Worm (Caenorhabditis elegans) whole organism, mixed stage, embryonic: ENCODE measurements around the gene nhr-282.

ENCODE experiments used
- M03D4.4 ChIP-seq: sonication (generic microtip); optimal IDR thresholded peaks from 2 replicates; lab custom pipeline; 2017; ENCODE audit warnings: mild to moderate bottlenecking, missing genetic modification characterization, missing compliant biosample characterization
- bed-3 ChIP-seq: fragments of 200-800 bp; sonication (Bioruptor generic); optimal IDR thresholded peaks from 3 replicates; lab custom pipeline; 2018; ENCODE audit warnings: mild to moderate bottlenecking, missing genetic modification characterization, moderate library complexity, missing compliant biosample characterization
- blmp-1 ChIP-seq: fragments of 150-350 bp; optimal IDR thresholded peaks from 2 replicates; lab custom pipeline; 2014; ENCODE audit warnings: missing biosample characterization, missing genetic modification characterization
- ceh-39 ChIP-seq: fragments of 150-350 bp; optimal IDR thresholded peaks from 2 replicates; lab custom pipeline; 2014; ENCODE audit warnings: missing biosample characterization, missing genetic modification characterization
- ceh-43 ChIP-seq: fragments of 200-800 bp; sonication (Bioruptor generic); optimal IDR thresholded peaks from 2 replicates; lab custom pipeline; 2018; ENCODE audit warnings: mild to moderate bottlenecking, missing genetic modification characterization, moderate library complexity, missing compliant biosample characterization
- ceh-83 ChIP-seq: fragments of 200-800 bp; sonication (Bioruptor generic); optimal IDR thresholded peaks from 2 replicates; lab custom pipeline; 2018; ENCODE audit warnings: mild to moderate bottlenecking, missing genetic modification characterization, missing compliant biosample characterization
- ces-1 ChIP-seq: fragments of 150-350 bp; optimal IDR thresholded peaks from 2 replicates; lab custom pipeline; 2014; ENCODE audit warnings: missing biosample characterization, missing genetic modification reagents, missing genetic modification characterization
- cnd-1 ChIP-seq: fragments of 200-800 bp; sonication (Bioruptor generic); optimal IDR thresholded peaks from 2 replicates; lab custom pipeline; 2018; ENCODE audit warnings: mild to moderate bottlenecking, missing genetic modification characterization, missing compliant biosample characterization
- drap-1 ChIP-seq: fragments of 200-800 bp; sonication (Bioruptor generic); optimal IDR thresholded peaks from 3 replicates; lab custom pipeline; 2018; ENCODE audit warnings: mild to moderate bottlenecking, missing genetic modification characterization, missing compliant biosample characterization
- elt-1 ChIP-seq: sonication (generic microtip); optimal IDR thresholded peaks from 2 replicates; lab custom pipeline; 2017; ENCODE audit warnings: missing genetic modification characterization, mild to moderate bottlenecking, missing compliant biosample characterization, antibody characterized with exemption, moderate library complexity, borderline replicate concordance; ENCODE audit not compliant: insufficient read depth
- elt-3 ChIP-seq: fragments of 150-350 bp; optimal IDR thresholded peaks from 2 replicates; lab custom pipeline; 2014; ENCODE audit warnings: missing biosample characterization, missing genetic modification characterization
- flh-1 ChIP-seq: fragments of 200-800 bp; sonication (Bioruptor generic); optimal IDR thresholded peaks from 2 replicates; lab custom pipeline; 2018; ENCODE audit warnings: mild to moderate bottlenecking, missing genetic modification characterization, moderate library complexity, missing compliant biosample characterization
- ham-2 ChIP-seq: fragments of 200-800 bp; sonication (Bioruptor generic); optimal IDR thresholded peaks from 2 replicates; lab custom pipeline; 2018; ENCODE audit warnings: mild to moderate bottlenecking, missing genetic modification characterization, missing compliant biosample characterization
- hlh-1 ChIP-seq: fragments of 150-350 bp; optimal IDR thresholded peaks from 2 replicates; lab custom pipeline; 2014; ENCODE audit warnings: missing biosample characterization, missing genetic modification reagents, missing genetic modification characterization
- lin-32 ChIP-seq: fragments of 200-800 bp; sonication (Bioruptor generic); optimal IDR thresholded peaks from 2 replicates; lab custom pipeline; 2018; ENCODE audit warnings: mild to moderate bottlenecking, missing genetic modification characterization, missing compliant biosample characterization
- lsy-2 ChIP-seq: fragments of 150-350 bp; optimal IDR thresholded peaks from 2 replicates; lab custom pipeline; 2014; ENCODE audit warnings: missing biosample characterization, missing genetic modification characterization
- mab-5 ChIP-seq: fragments of 150-350 bp; optimal IDR thresholded peaks from 2 replicates; lab custom pipeline; 2014; ENCODE audit warnings: missing biosample characterization, missing genetic modification characterization
- mep-1 ChIP-seq: fragments of 150-350 bp; optimal IDR thresholded peaks from 2 replicates; lab custom pipeline; 2017; ENCODE audit warnings: missing biosample characterization, missing genetic modification reagents, missing genetic modification characterization, inconsistent platforms
- mls-2 ChIP-seq: sonication (generic microtip); optimal IDR thresholded peaks from 2 replicates; lab custom pipeline; 2016; ENCODE audit warnings: mild to moderate bottlenecking, missing genetic modification characterization, moderate library complexity, missing compliant biosample characterization
- nhr-12 ChIP-seq: fragments of 150-350 bp; optimal IDR thresholded peaks from 2 replicates; lab custom pipeline; 2014; ENCODE audit warnings: missing biosample characterization, missing genetic modification characterization
- nhr-2 ChIP-seq: fragments of 150-350 bp; optimal IDR thresholded peaks from 2 replicates; lab custom pipeline; 2014; ENCODE audit warnings: missing biosample characterization, missing genetic modification characterization
- nhr-28 ChIP-seq: fragments of 150-350 bp; optimal IDR thresholded peaks from 2 replicates; lab custom pipeline; 2014; ENCODE audit warnings: missing biosample characterization, missing genetic modification characterization
- nhr-76 ChIP-seq: sonication (generic microtip); optimal IDR thresholded peaks from 2 replicates; lab custom pipeline; 2017; ENCODE audit warnings: missing biosample characterization, missing genetic modification characterization
- sem-2 ChIP-seq: fragments of 200-800 bp; sonication (Bioruptor generic); optimal IDR thresholded peaks from 2 replicates; lab custom pipeline; 2018; ENCODE audit warnings: mild to moderate bottlenecking, missing genetic modification characterization, missing compliant biosample characterization
- snpc-4 ChIP-seq: fragments of 150-350 bp; optimal IDR thresholded peaks from 2 replicates; lab custom pipeline; 2014; ENCODE audit warnings: missing biosample characterization, missing genetic modification characterization
- sptf-1 ChIP-seq: sonication (generic microtip); optimal IDR thresholded peaks from 2 replicates; lab custom pipeline; 2017; ENCODE audit warnings: mild to moderate bottlenecking, missing genetic modification characterization, moderate library complexity, missing compliant biosample characterization
- tbx-8 ChIP-seq: fragments of 200-800 bp; sonication (Bioruptor generic); optimal IDR thresholded peaks from 2 replicates; lab custom pipeline; 2018; ENCODE audit warnings: mild to moderate bottlenecking, missing genetic modification characterization, moderate library complexity, missing compliant biosample characterization
- unc-120 ChIP-seq: sonication (generic microtip); optimal IDR thresholded peaks from 2 replicates; lab custom pipeline; 2017; ENCODE audit warnings: missing genetic modification characterization, missing compliant biosample characterization; ENCODE audit not compliant: poor library complexity, severe bottlenecking
- unc-39 ChIP-seq: fragments of 150-350 bp; optimal IDR thresholded peaks from 2 replicates; lab custom pipeline; 2014; ENCODE audit warnings: missing biosample characterization, missing genetic modification characterization
- unc-62 ChIP-seq: fragments of 150-350 bp; optimal IDR thresholded peaks from 2 replicates; lab custom pipeline; 2014; ENCODE audit warnings: missing biosample characterization, missing genetic modification reagents, missing genetic modification characterization
- zip-8 ChIP-seq: fragments of 150-350 bp; optimal IDR thresholded peaks from 2 replicates; lab custom pipeline; 2014; ENCODE audit warnings: missing biosample characterization, missing genetic modification characterization

The nhr-282 gene

DNA sequence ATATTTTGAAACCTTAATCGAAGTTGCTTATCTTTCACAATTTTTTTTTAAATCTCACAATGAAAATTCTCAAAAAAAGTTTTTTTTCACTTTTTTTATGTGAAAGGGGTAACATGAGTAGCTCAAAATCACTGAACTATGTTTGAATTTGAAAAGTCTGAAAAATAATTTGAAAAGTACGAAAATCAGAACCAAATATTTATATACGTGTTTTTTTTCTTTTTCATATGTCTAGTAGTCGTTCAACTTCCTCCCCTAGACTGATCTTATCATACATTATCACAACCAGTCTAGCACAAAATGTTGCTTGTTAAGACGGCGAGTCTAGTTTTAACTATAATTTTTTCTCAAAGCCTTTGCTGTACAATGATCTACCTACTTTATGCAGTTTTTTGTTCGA lies 9.3 kb downstream of the nhr-282 start, which contains the start of gene srbc-49:
TSS of gene srbc-49 (plus strand) at position 301 of the 400 bp plus-strand sequence.
- TF ChIP-seq cnd-1 (tag; lab: Kevin White, UChicago), result no peak
- no peak for TF ChIP-seq lsy-2
- TF ChIP-seq nhr-76 (tag; lab: Kevin White, UChicago), result no peak
- no peak for TF ChIP-seq hlh-1 (tag; lab: Kevin White, UChicago)
- TF ChIP-seq zip-8, result no peak
- no peak for TF ChIP-seq ceh-39
- no peak for TF ChIP-seq elt-3 (tag; lab: Kevin White, UChicago)
- no peak for TF ChIP-seq ham-2 (GFP tag; lab: Kevin White, UChicago)
- TF ChIP-seq mep-1, result no peak
- TF ChIP-seq blmp-1 (tag; lab: Kevin White, UChicago), result no peak
- no peak for TF ChIP-seq mab-5

DNA sequence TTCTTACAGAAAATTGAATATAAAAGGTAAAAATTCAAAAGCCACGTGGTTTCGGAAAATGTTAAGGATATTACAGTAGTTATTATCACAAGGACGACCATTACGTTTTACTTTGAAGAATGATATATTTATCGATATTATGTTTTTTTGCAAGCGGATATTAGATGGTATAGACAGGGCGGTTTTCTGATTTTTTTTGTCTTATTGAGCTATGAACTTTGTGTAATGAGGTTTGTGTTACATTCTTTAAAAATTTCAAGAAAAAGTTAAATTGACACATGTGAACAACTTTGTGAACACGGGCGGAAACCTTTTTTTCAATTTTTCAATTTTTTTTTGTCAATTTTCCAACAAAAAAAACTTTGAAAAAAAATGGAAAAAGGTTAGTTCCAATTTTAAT lies 12.8 kb downstream of the nhr-282 start, which contains the start of gene srbc-50:
TSS of gene srbc-50 (minus strand) at position 101 of the 400 bp plus-strand sequence.
- TF ChIP-seq snpc-4 (tag; lab: Kevin White, UChicago) (no peak), ces-1 (GFP tag; lab: Kevin White, UChicago) (no peak), nhr-2 (tag; lab: Kevin White, UChicago) (no peak), lin-32 (GFP tag; lab: Kevin White, UChicago) (no peak), hlh-1 (tag; lab: Kevin White, UChicago) (no peak), blmp-1 (tag; lab: Kevin White, UChicago) (no peak), unc-62 (no peak), nhr-76 (tag; lab: Kevin White, UChicago) (no peak), ham-2 (GFP tag; lab: Kevin White, UChicago) (no peak), bed-3 (GFP tag; lab: Kevin White, UChicago) (no peak), drap-1 (GFP tag; lab: Kevin White, UChicago) (no peak), sptf-1 (tag; lab: Kevin White, UChicago) (no peak), tbx-8 (GFP tag; lab: Kevin White, UChicago) (no peak), sem-2 (GFP tag; lab: Kevin White, UChicago) (no peak), elt-3 (tag; lab: Kevin White, UChicago) (no peak), unc-39 (tag; lab: Kevin White, UChicago) (no peak), nhr-28 (no peak)
- TF ChIP-seq, all 35 proteins: peak for 0

DNA sequence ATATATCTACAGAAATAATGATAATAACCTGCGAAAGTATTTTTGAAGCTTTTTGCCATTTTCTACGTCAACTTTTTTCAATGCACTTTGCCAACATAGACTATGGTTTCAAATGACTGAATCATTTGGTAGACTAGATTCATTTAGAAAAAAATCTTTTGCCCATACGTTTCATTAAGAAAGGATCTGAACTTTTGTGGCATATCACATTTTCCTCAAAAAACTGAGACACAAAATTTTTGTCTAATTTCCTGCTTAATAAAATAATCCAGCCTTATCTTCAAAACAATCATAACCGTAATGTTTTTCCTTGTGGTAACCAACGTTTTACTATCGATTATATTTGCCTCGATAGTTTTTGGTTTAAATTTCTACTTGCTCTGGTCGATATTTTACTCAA lies 14.0 kb downstream of the nhr-282 start, which contains the start of gene srbc-51:
TSS of gene srbc-51 (plus strand) at position 301 of the 400 bp plus-strand sequence.
- TF ChIP-seq ham-2 (GFP tag; lab: Kevin White, UChicago), result no peak

DNA sequence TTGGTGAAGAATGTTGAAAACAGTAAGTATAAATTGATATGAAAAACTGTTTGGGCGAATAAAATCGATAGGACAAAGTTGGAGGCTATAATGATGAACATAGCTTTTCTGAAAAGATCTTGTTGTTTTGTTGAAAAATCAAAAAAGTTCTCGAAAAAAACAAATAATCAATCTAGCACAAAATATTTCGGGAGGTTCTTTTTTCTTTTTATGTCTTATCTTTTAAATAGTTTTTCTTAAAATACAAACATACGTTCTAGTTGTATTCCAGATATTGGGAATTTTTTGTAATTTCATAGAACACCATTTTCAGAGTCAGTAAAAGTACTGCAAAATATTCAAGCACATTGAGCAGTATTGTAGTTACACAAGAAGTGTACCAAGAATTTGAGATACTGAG lies 17.8 kb downstream of the nhr-282 start, which contains the start of gene srbc-55:
TSS of gene srbc-55 (minus strand) at position 101 of the 400 bp plus-strand sequence.
- TF ChIP-seq nhr-28 (no peak), snpc-4 (tag; lab: Kevin White, UChicago) (no peak), nhr-12 (tag; lab: Kevin White, UChicago) (no peak), mab-5 (no peak), M03D4.4 (tag; lab: Kevin White, UChicago) (no peak)
- TF ChIP-seq, all 35 proteins: peak for 0

DNA sequence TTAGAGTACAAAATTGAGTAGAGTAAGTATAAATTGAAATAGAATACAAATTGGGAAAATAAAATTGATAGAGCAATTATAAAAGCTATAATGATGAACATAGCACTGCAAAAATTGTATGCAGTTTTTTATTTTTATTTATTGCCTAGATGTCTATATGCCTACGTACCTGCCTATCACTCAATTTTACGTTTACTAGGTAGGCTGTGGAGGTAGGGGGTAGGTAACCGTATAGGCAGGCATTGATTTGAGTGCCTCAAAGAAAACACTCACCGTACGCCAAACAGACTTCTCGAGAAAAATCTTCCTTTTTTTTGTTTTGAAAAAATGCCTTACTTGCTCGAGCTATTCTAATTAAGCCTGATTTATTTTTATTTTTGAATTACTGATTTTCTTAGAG lies 19.5 kb downstream of the nhr-282 start, which contains the start of gene srbc-56:
TSS of gene srbc-56 (minus strand) at position 101 of the 400 bp plus-strand sequence.
- TF ChIP-seq hlh-1 (tag; lab: Kevin White, UChicago) (no peak), ceh-43 (no peak), cnd-1 (tag; lab: Kevin White, UChicago) (no peak), elt-1 (tag; lab: Kevin White, UChicago) (no peak)

DNA sequence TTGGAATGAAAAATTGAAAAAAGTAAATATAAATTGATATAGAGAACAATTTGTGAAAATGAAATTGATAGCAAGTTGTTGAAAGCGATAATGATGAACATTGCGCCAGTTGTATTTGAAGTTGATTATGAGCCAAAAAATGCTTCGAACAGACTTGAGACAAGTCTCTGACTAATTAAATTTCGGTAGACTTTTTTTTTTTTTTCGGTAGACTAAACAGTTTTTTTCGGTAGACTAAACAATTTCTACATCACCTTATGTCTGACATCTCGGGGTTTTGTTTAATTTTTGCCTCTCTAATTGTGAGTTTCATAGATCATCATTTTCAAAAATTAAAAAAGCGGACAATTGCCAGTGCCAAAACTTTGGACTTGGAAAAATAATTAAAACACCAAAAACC lies 21.5 kb downstream of the nhr-282 start, which contains the start of gene srbc-54:
TSS of gene srbc-54 (minus strand) at position 101 of the 400 bp plus-strand sequence.
- TF ChIP-seq mls-2 (tag; lab: Kevin White, UChicago) (no peak), ceh-83 (GFP tag; lab: Kevin White, UChicago) (no peak), elt-3 (tag; lab: Kevin White, UChicago) (no peak), flh-1 (GFP tag; lab: Kevin White, UChicago) (no peak), unc-120 (no peak), lsy-2 (no peak), nhr-2 (tag; lab: Kevin White, UChicago) (no peak), nhr-12 (tag; lab: Kevin White, UChicago) (no peak), nhr-76 (tag; lab: Kevin White, UChicago) (no peak), cnd-1 (tag; lab: Kevin White, UChicago) (no peak), hlh-1 (tag; lab: Kevin White, UChicago) (no peak), tbx-8 (GFP tag; lab: Kevin White, UChicago) (no peak)
